Fruit fly (Drosophila melanogaster) whole organism, embryonic: Measurements from ENCODE around the gene Rpn12.

Source experiments
- Aef1 ChIP-seq: fragments of 200-800 bp; sonication (Bioruptor generic); IDR thresholded peaks from 3 replicates; pipeline ENCODE4 v1.3.6; 2022; ENCODE audit warnings: missing biosample characterization, missing genetic modification characterization
- Bgb ChIP-seq: fragments of 200-800 bp; sonication (Bioruptor generic); IDR thresholded peaks from 2 replicates; pipeline ENCODE4 v1.3.6; 2022; ENCODE audit warnings: missing biosample characterization, missing genetic modification characterization; ENCODE audit not compliant: partially characterized antibody
- Blimp-1 ChIP-seq: fragments of 200-800 bp; sonication (Bioruptor generic); optimal IDR thresholded peaks from 3 replicates; lab custom pipeline; 2018; ENCODE audit warnings: missing biosample characterization, missing genetic modification characterization, mild to moderate bottlenecking, moderate library complexity, missing genetic modification reagents
- CG10979 ChIP-seq: fragments of 200-800 bp; sonication (Bioruptor generic); optimal IDR thresholded peaks from 2 replicates; lab custom pipeline; 2018; ENCODE audit warnings: missing biosample characterization, mild to moderate bottlenecking, missing genetic modification characterization, moderate library complexity
- CG11085 ChIP-seq: fragments of 200-800 bp; sonication (Bioruptor generic); IDR thresholded peaks from 2 replicates; pipeline ENCODE4 v1.3.6; 2022; ENCODE audit warnings: missing biosample characterization, missing genetic modification characterization
- CG11247 ChIP-seq: fragments of 200-800 bp; sonication (Bioruptor generic); IDR thresholded peaks from 2 replicates; pipeline ENCODE4 v1.3.6; 2022; ENCODE audit warnings: missing biosample characterization, missing genetic modification characterization
- CG12104 ChIP-seq: fragments of 200-800 bp; sonication (Bioruptor generic); optimal IDR thresholded peaks from 3 replicates; lab custom pipeline; 2016; ENCODE audit warnings: missing biosample characterization, missing genetic modification characterization
- CG1233 ChIP-seq: fragments of 200-800 bp; sonication (Bioruptor generic); optimal IDR thresholded peaks from 4 replicates; lab custom pipeline; 2018; ENCODE audit warnings: missing biosample characterization, mild to moderate bottlenecking, missing genetic modification characterization
- CG13287 ChIP-seq: fragments of 200-800 bp; sonication (Bioruptor generic); IDR thresholded peaks from 2 replicates; pipeline ENCODE4 v1.3.6; 2022; ENCODE audit warnings: missing biosample characterization, missing genetic modification characterization; ENCODE audit not compliant: partially characterized antibody
- CG15479 ChIP-seq: fragments of 200-800 bp; sonication (Bioruptor generic); optimal IDR thresholded peaks from 3 replicates; lab custom pipeline; 2019; ENCODE audit warnings: missing biosample characterization, mild to moderate bottlenecking, missing genetic modification characterization, moderate library complexity
- CG17802 ChIP-seq: fragments of 200-800 bp; sonication (Bioruptor generic); optimal IDR thresholded peaks from 2 replicates; lab custom pipeline; 2018; ENCODE audit warnings: missing biosample characterization, mild to moderate bottlenecking, missing genetic modification characterization, moderate library complexity
- CG2712 ChIP-seq: fragments of 200-800 bp; optimal IDR thresholded peaks from 3 replicates; lab custom pipeline; 2019; ENCODE audit warnings: missing biosample characterization, mild to moderate bottlenecking, missing genetic modification characterization, moderate library complexity
- CG30431 ChIP-seq: fragments of 200-800 bp; sonication (Bioruptor generic); optimal IDR thresholded peaks from 2 replicates; lab custom pipeline; 2017; ENCODE audit warnings: missing biosample characterization, missing genetic modification characterization
- CG3163 ChIP-seq: fragments of 200-800 bp; sonication (Bioruptor generic); optimal IDR thresholded peaks from 3 replicates; lab custom pipeline; 2016; ENCODE audit warnings: missing biosample characterization, missing genetic modification characterization
- CG3838 ChIP-seq: fragments of 200-800 bp; sonication (Bioruptor generic); optimal IDR thresholded peaks from 3 replicates; lab custom pipeline; 2016; ENCODE audit warnings: missing biosample characterization, missing genetic modification characterization
- CG3847 ChIP-seq: fragments of 200-800 bp; sonication (Bioruptor generic); IDR thresholded peaks from 2 replicates; pipeline ENCODE4 v1.3.6; 2022; ENCODE audit warnings: missing biosample characterization, missing genetic modification characterization
- CG4854 ChIP-seq: fragments of 200-800 bp; sonication (Bioruptor generic); optimal IDR thresholded peaks from 2 replicates; lab custom pipeline; 2016; ENCODE audit warnings: missing biosample characterization, missing genetic modification characterization, inconsistent platforms
- CG6765 ChIP-seq: fragments of 200-800 bp; sonication (Bioruptor generic); optimal IDR thresholded peaks from 3 replicates; lab custom pipeline; 2017; ENCODE audit warnings: missing biosample characterization, mild to moderate bottlenecking, missing genetic modification characterization
- CG6791 ChIP-seq: fragments of 200-800 bp; sonication (Bioruptor generic); IDR thresholded peaks from 3 replicates; pipeline ENCODE4 v1.3.6; 2022; ENCODE audit warnings: missing biosample characterization, missing genetic modification characterization; ENCODE audit not compliant: partially characterized antibody
- CG8765 ChIP-seq: fragments of 200-800 bp; sonication (Bioruptor generic); IDR thresholded peaks from 2 replicates; pipeline ENCODE4 v1.3.6; 2022; ENCODE audit warnings: missing biosample characterization, missing genetic modification characterization
- D19A ChIP-seq: fragments of 200-800 bp; optimal IDR thresholded peaks from 3 replicates; lab custom pipeline; 2019; ENCODE audit warnings: missing biosample characterization, mild to moderate bottlenecking, missing genetic modification characterization, moderate library complexity
- Dad ChIP-seq: fragments of 200-800 bp; sonication (Bioruptor generic); optimal IDR thresholded peaks from 3 replicates; lab custom pipeline; 2016; ENCODE audit warnings: missing biosample characterization, missing genetic modification characterization
- Dek ChIP-seq: fragments of 200-800 bp; sonication (Bioruptor generic); optimal IDR thresholded peaks from 3 replicates; lab custom pipeline; 2019; ENCODE audit warnings: missing biosample characterization, mild to moderate bottlenecking, missing genetic modification characterization, moderate library complexity
- Dfd ChIP-seq, 2 experiments: fragments of >200 bp; optimal IDR thresholded peaks; 2 replicates each; lab custom pipeline; 2017; ENCODE audit warnings: missing biosample characterization in 2 of 2, missing genetic modification characterization in 2 of 2
- Fer3 ChIP-seq: fragments of 200-800 bp; sonication (Bioruptor generic); optimal IDR thresholded peaks from 2 replicates; lab custom pipeline; 2018; ENCODE audit warnings: missing biosample characterization, mild to moderate bottlenecking, missing genetic modification characterization, moderate library complexity
- Hr39 ChIP-seq: fragments of >200 bp; optimal IDR thresholded peaks from 2 replicates; lab custom pipeline; 2017
- Scr ChIP-seq: fragments of 200-800 bp; sonication (Bioruptor generic); IDR thresholded peaks from 2 replicates; pipeline ENCODE4 v1.3.6; 2022; ENCODE audit warnings: missing biosample characterization, missing genetic modification characterization; ENCODE audit not compliant: partially characterized antibody
- Sox102F ChIP-seq: fragments of 200-800 bp; sonication (Bioruptor generic); optimal IDR thresholded peaks from 2 replicates; lab custom pipeline; 2018; ENCODE audit warnings: missing biosample characterization, mild to moderate bottlenecking, missing genetic modification characterization, moderate library complexity
- Xrp1 ChIP-seq: fragments of 200-800 bp; sonication (Bioruptor generic); IDR thresholded peaks from 2 replicates; pipeline ENCODE4 v1.3.6; 2022; ENCODE audit warnings: missing biosample characterization, missing genetic modification characterization
- ab ChIP-seq: fragments of 200-800 bp; sonication (Bioruptor generic); optimal IDR thresholded peaks from 2 replicates; lab custom pipeline; 2016; ENCODE audit warnings: missing biosample characterization, missing genetic modification characterization
- bab2 ChIP-seq: fragments of 200-800 bp; sonication (Bioruptor generic); optimal IDR thresholded peaks from 2 replicates; lab custom pipeline; 2016; ENCODE audit warnings: missing biosample characterization, missing genetic modification characterization
- bigmax ChIP-seq: fragments of 200-800 bp; sonication (Bioruptor generic); optimal IDR thresholded peaks from 2 replicates; lab custom pipeline; 2018; ENCODE audit warnings: missing biosample characterization, mild to moderate bottlenecking, missing genetic modification characterization
- cg ChIP-seq: fragments of 200-800 bp; sonication (Bioruptor generic); optimal IDR thresholded peaks from 3 replicates; lab custom pipeline; 2019; ENCODE audit warnings: missing biosample characterization, mild to moderate bottlenecking, missing genetic modification characterization, moderate library complexity
- chif ChIP-seq, 2 experiments: fragments of 200-800 bp; sonication (Bioruptor generic); optimal IDR thresholded peaks; 3 replicates each; lab custom pipeline; 2016; ENCODE audit warnings: missing biosample characterization in 2 of 2, missing genetic modification characterization in 2 of 2
- chinmo ChIP-seq: fragments of 200-800 bp; sonication (Bioruptor generic); IDR thresholded peaks from 4 replicates; pipeline ENCODE4 v1.3.6; 2022; ENCODE audit warnings: missing biosample characterization, missing genetic modification characterization; ENCODE audit not compliant: partially characterized antibody
- chm ChIP-seq: fragments of 200-800 bp; sonication (Bioruptor generic); IDR thresholded peaks from 2 replicates; pipeline ENCODE4 v1.3.6; 2022; ENCODE audit warnings: missing biosample characterization, missing genetic modification characterization
- dpn ChIP-seq, 2 experiments: fragments of 200-800 bp; sonication (Bioruptor generic); optimal IDR thresholded peaks; 3 replicates each; lab custom pipeline; 2016; ENCODE audit warnings: missing biosample characterization in 2 of 2, missing genetic modification characterization in 2 of 2
- fd102C ChIP-seq: fragments of 200-800 bp; sonication (Bioruptor generic); optimal IDR thresholded peaks from 2 replicates; lab custom pipeline; 2018; ENCODE audit warnings: missing biosample characterization, mild to moderate bottlenecking, missing genetic modification characterization, moderate library complexity
- fru ChIP-seq: fragments of >200 bp; optimal IDR thresholded peaks from 2 replicates; lab custom pipeline; 2017
- gsb ChIP-seq: fragments of 200-800 bp; sonication (Bioruptor generic); IDR thresholded peaks from 2 replicates; pipeline ENCODE4 v1.3.6; 2022; ENCODE audit warnings: missing biosample characterization, missing genetic modification characterization
- hb ChIP-seq: fragments of 200-800 bp; sonication (Bioruptor generic); IDR thresholded peaks from 3 replicates; pipeline ENCODE4 v1.3.6; 2022; ENCODE audit warnings: missing biosample characterization, missing genetic modification characterization; ENCODE audit not compliant: partially characterized antibody
- kni ChIP-seq: fragments of 200-800 bp; sonication (Bioruptor generic); optimal IDR thresholded peaks from 3 replicates; lab custom pipeline; 2017; ENCODE audit warnings: mild to moderate bottlenecking, missing biosample characterization, missing genetic modification reagents, missing genetic modification characterization
- luna ChIP-seq: fragments of 200-800 bp; sonication (Bioruptor generic); optimal IDR thresholded peaks from 2 replicates; lab custom pipeline; 2016; ENCODE audit warnings: missing biosample characterization, missing genetic modification characterization
- mirr ChIP-seq: fragments of 200-800 bp; sonication (Bioruptor generic); optimal IDR thresholded peaks from 3 replicates; lab custom pipeline; 2018; ENCODE audit warnings: missing biosample characterization, mild to moderate bottlenecking, missing genetic modification characterization
- pum ChIP-seq: fragments of 200-800 bp; sonication (Bioruptor generic); optimal IDR thresholded peaks from 2 replicates; lab custom pipeline; 2016; ENCODE audit warnings: missing biosample characterization, missing genetic modification characterization
- repo ChIP-seq: fragments of 200-800 bp; sonication (Bioruptor generic); optimal IDR thresholded peaks from 2 replicates; lab custom pipeline; 2016; ENCODE audit warnings: missing biosample characterization, missing genetic modification characterization
- so ChIP-seq: fragments of 200-800 bp; sonication (Bioruptor generic); IDR thresholded peaks from 3 replicates; pipeline ENCODE4 v1.3.6; 2022; ENCODE audit warnings: missing biosample characterization, missing genetic modification characterization
- ssp ChIP-seq: fragments of 200-800 bp; sonication (Bioruptor generic); IDR thresholded peaks from 2 replicates; pipeline ENCODE4 v1.3.6; 2022; ENCODE audit warnings: missing biosample characterization, missing genetic modification characterization
- tap ChIP-seq: fragments of 200-800 bp; optimal IDR thresholded peaks from 3 replicates; lab custom pipeline; 2019; ENCODE audit warnings: missing biosample characterization, mild to moderate bottlenecking, missing genetic modification characterization, moderate library complexity
- tgo ChIP-seq: fragments of 200-800 bp; sonication (Bioruptor generic); IDR thresholded peaks from 3 replicates; pipeline ENCODE4 v1.3.6; 2022; ENCODE audit warnings: missing biosample characterization, missing genetic modification characterization
- tio ChIP-seq: fragments of 200-800 bp; sonication (Bioruptor generic); optimal IDR thresholded peaks from 2 replicates; lab custom pipeline; 2017; ENCODE audit warnings: missing biosample characterization, missing genetic modification characterization, inconsistent platforms

Gene Rpn12

dm6 chr3L:16582678-16583315, at the start of gene Rpn12:
Gene Rpn12 (plus strand): TSS chr3L:16583028.
- TF ChIP-seq Sox102F (GFP tag; lab: Kevin White, UChicago) (no peak), CG30431 (no peak), fru (no peak), hb (GFP tag; lab: Robert Waterston, UW) (peak; percentile 81), Aef1 (GFP tag; lab: Robert Waterston, UW) (no peak), CG10979 (tag; lab: Kevin White, UChicago) (peak; percentile 11), Blimp-1 (peak; percentile 53), D19A (tag; lab: Kevin White, UChicago) (peak; percentile 15), repo (no peak), kni (GFP tag; lab: Kevin White, UChicago) (no peak), CG8765 (GFP tag; lab: Robert Waterston, UW) (no peak), CG15479 (GFP tag; lab: Kevin White, UChicago) (no peak), CG11085 (GFP tag; lab: Robert Waterston, UW) (no peak), fd102C (GFP tag; lab: Kevin White, UChicago) (no peak), Fer3 (peak; percentile 19), CG3838 (GFP tag; lab: Kevin White, UChicago) (no peak), Scr (GFP tag; lab: Robert Waterston, UW) (peak; percentile 85), mirr (GFP tag; lab: Kevin White, UChicago) (no peak), Dad (GFP tag; lab: Kevin White, UChicago) (no peak), luna (GFP tag; lab: Kevin White, UChicago) (no peak), tap (tag; lab: Kevin White, UChicago) (no peak), tio (no peak), CG6791 (peak; percentile 85), ssp (GFP tag; lab: Robert Waterston, UW) (no peak), CG1233 (GFP tag; lab: Kevin White, UChicago) (no peak), so (GFP tag; lab: Robert Waterston, UW) (no peak), CG4854 (GFP tag; lab: Kevin White, UChicago) (no peak), Bgb (GFP tag; lab: Robert Waterston, UW) (peak; percentile 81), cg (no peak), Dek (peak; percentile 7), bigmax (no peak), Xrp1 (peak; percentile 39; the same call in 1 of the 2 replicates), Hr39 (no peak), Dfd (GFP tag; optimal IDR thresholded peaks at IDR 0.05; lab: Kevin White, UChicago) (no peak), CG3163 (no peak), tgo (GFP tag; lab: Robert Waterston, UW) (no peak), CG6765 (GFP tag; lab: Kevin White, UChicago) (no peak), dpn (GFP tag; optimal IDR thresholded peaks at IDR 0.05; lab: Kevin White, UChicago) (peak; percentile 15 to 31), chif (GFP tag; optimal IDR thresholded peaks at IDR 0.05; lab: Kevin White, UChicago) (no peak), CG13287 (peak; percentile 85), gsb (no peak), CG12104 (GFP tag; lab: Kevin White, UChicago) (peak; percentile 11), CG17802 (tag; lab: Kevin White, UChicago) (no peak), chinmo (GFP tag; lab: Robert Waterston, UW) (no peak), CG11247 (GFP tag; lab: Robert Waterston, UW) (0 out of 2 replicates have a peak, but pooled peaks have one; percentile 22), pum (peak; percentile 10), CG2712 (tag; lab: Kevin White, UChicago) (peak; percentile 43), ab (GFP tag; lab: Kevin White, UChicago) (no peak), CG3847 (GFP tag; lab: Robert Waterston, UW) (peak; percentile 14; the same call in 1 of the 2 replicates), chm (no peak), bab2 (GFP tag; lab: Kevin White, UChicago) (peak; percentile 17)
